Fruit fly (Drosophila melanogaster) whole organism, prepupa: Measurements from ENCODE around the gene CG8851.

Experiments
- Blimp-1 ChIP-seq: fragments of 200-800 bp; sonication (Bioruptor generic); optimal IDR thresholded peaks from 3 replicates; lab custom pipeline; 2017; ENCODE audit warnings: missing biosample characterization, missing genetic modification characterization, mild to moderate bottlenecking, moderate library complexity, missing genetic modification reagents
- dsx ChIP-seq: fragments of 200-800 bp; optimal IDR thresholded peaks from 3 replicates; lab custom pipeline; 2019; ENCODE audit warnings: missing biosample characterization, mild to moderate bottlenecking, missing genetic modification characterization, moderate library complexity; ENCODE audit not compliant: poor library complexity, severe bottlenecking

dm6 chr2L:3478034-3478880 lies 41.2 kb upstream of the CG8851 start, which contains the start of gene Thor:
- peak; percentile 57 for TF ChIP-seq dsx
- no peak for TF ChIP-seq Blimp-1
